Worm (Caenorhabditis elegans) whole organism, late embryonic: ENCODE results near the gene clec-20.

Source experiments
- C08G9.2 ChIP-seq: sonication (generic microtip); optimal IDR thresholded peaks from 2 replicates; lab custom pipeline; 2016; ENCODE audit warnings: mild to moderate bottlenecking, missing genetic modification characterization, moderate library complexity, missing compliant biosample characterization
- K09A11.1 ChIP-seq: sonication (generic microtip); optimal IDR thresholded peaks from 2 replicates; lab custom pipeline; 2017; ENCODE audit warnings: antibody characterized with exemption, mild to moderate bottlenecking, missing genetic modification characterization, missing compliant biosample characterization; ENCODE audit not compliant: insufficient read depth
- T23F11.4 ChIP-seq: fragments of 200-800 bp; sonication (Bioruptor generic); optimal IDR thresholded peaks from 2 replicates; lab custom pipeline; 2018; ENCODE audit warnings: mild to moderate bottlenecking, missing genetic modification characterization, missing compliant biosample characterization
- Y22D7AL.16 ChIP-seq: sonication (generic microtip); optimal IDR thresholded peaks from 2 replicates; lab custom pipeline; 2016; ENCODE audit warnings: missing genetic modification characterization, missing compliant biosample characterization
- ahr-1 ChIP-seq: sonication (generic microtip); optimal IDR thresholded peaks from 2 replicates; lab custom pipeline; 2016; ENCODE audit warnings: missing genetic modification characterization, missing compliant biosample characterization
- ceh-18 ChIP-seq: sonication (generic microtip); optimal IDR thresholded peaks from 2 replicates; lab custom pipeline; 2016; ENCODE audit warnings: missing genetic modification characterization, missing compliant biosample characterization
- ceh-19 ChIP-seq: fragments of 200-800 bp; sonication (Bioruptor generic); optimal IDR thresholded peaks from 2 replicates; lab custom pipeline; 2018; ENCODE audit warnings: mild to moderate bottlenecking, missing genetic modification characterization, missing compliant biosample characterization
- ceh-2 ChIP-seq: sonication (generic microtip); optimal IDR thresholded peaks from 2 replicates; lab custom pipeline; 2016; ENCODE audit warnings: missing genotype, missing genetic modification characterization, missing compliant biosample characterization
- ceh-24 ChIP-seq: sonication (generic microtip); optimal IDR thresholded peaks from 2 replicates; lab custom pipeline; 2016; ENCODE audit warnings: mild to moderate bottlenecking, missing genetic modification characterization, missing compliant biosample characterization
- ceh-30 ChIP-seq: fragments of 150-350 bp; optimal IDR thresholded peaks from 2 replicates; lab custom pipeline; 2014; ENCODE audit warnings: missing biosample characterization, missing genetic modification characterization
- ceh-45 ChIP-seq: fragments of 200-800 bp; sonication (Bioruptor generic); IDR thresholded peaks from 2 replicates; pipeline ENCODE4 v1.3.6; 2022; ENCODE audit warnings: missing genetic modification reagents, missing genetic modification characterization, missing compliant biosample characterization
- ceh-48 ChIP-seq: sonication (generic microtip); optimal IDR thresholded peaks from 2 replicates; lab custom pipeline; 2016; ENCODE audit warnings: missing genetic modification characterization, inconsistent platforms, missing compliant biosample characterization
- ceh-6 ChIP-seq: fragments of 200-800 bp; sonication (Bioruptor generic); optimal IDR thresholded peaks from 2 replicates; lab custom pipeline; 2018; ENCODE audit warnings: mild to moderate bottlenecking, missing genetic modification characterization, missing compliant biosample characterization
- dmd-4 ChIP-seq: sonication (generic microtip); optimal IDR thresholded peaks from 2 replicates; lab custom pipeline; 2016; ENCODE audit warnings: borderline replicate concordance, missing genetic modification characterization, missing compliant biosample characterization
- dve-1 ChIP-seq: sonication (generic microtip); optimal IDR thresholded peaks from 2 replicates; lab custom pipeline; 2017; ENCODE audit warnings: antibody characterized with exemption, mild to moderate bottlenecking, missing genetic modification characterization, missing compliant biosample characterization
- elt-4 ChIP-seq: sonication (generic microtip); optimal IDR thresholded peaks from 2 replicates; lab custom pipeline; 2016; ENCODE audit warnings: missing genetic modification characterization, missing compliant biosample characterization
- ets-4 ChIP-seq: sonication (generic microtip); optimal IDR thresholded peaks from 2 replicates; lab custom pipeline; 2016; ENCODE audit warnings: missing genetic modification characterization, missing compliant biosample characterization
- fkh-6 ChIP-seq: sonication (generic microtip); optimal IDR thresholded peaks from 2 replicates; lab custom pipeline; 2016; ENCODE audit warnings: missing genetic modification characterization, missing compliant biosample characterization
- gmeb-2 ChIP-seq: sonication (generic microtip); optimal IDR thresholded peaks from 2 replicates; lab custom pipeline; 2016; ENCODE audit warnings: missing genetic modification characterization, inconsistent platforms, missing compliant biosample characterization
- hlh-13 ChIP-seq: fragments of 200-800 bp; sonication (Bioruptor generic); optimal IDR thresholded peaks from 2 replicates; lab custom pipeline; 2018; ENCODE audit warnings: mild to moderate bottlenecking, missing genetic modification characterization, missing compliant biosample characterization
- hlh-15 ChIP-seq: sonication (generic microtip); optimal IDR thresholded peaks from 2 replicates; lab custom pipeline; 2016; ENCODE audit warnings: missing genetic modification characterization, missing compliant biosample characterization
- hlh-6 ChIP-seq: sonication (generic microtip); optimal IDR thresholded peaks from 2 replicates; lab custom pipeline; 2016; ENCODE audit warnings: missing genotype, missing genetic modification characterization, missing compliant biosample characterization
- lim-6 ChIP-seq: sonication (generic microtip); optimal IDR thresholded peaks from 2 replicates; lab custom pipeline; 2016; ENCODE audit warnings: missing genetic modification characterization, missing compliant biosample characterization
- nfya-1 ChIP-seq: sonication (generic microtip); optimal IDR thresholded peaks from 2 replicates; lab custom pipeline; 2017; ENCODE audit warnings: missing genetic modification characterization, mild to moderate bottlenecking, missing compliant biosample characterization, antibody characterized with exemption, moderate library complexity
- nhr-11 ChIP-seq: fragments of 150-350 bp; optimal IDR thresholded peaks from 2 replicates; lab custom pipeline; 2014; ENCODE audit warnings: missing biosample characterization, missing genetic modification characterization
- nhr-232 ChIP-seq: sonication (generic microtip); optimal IDR thresholded peaks from 2 replicates; lab custom pipeline; 2016; ENCODE audit warnings: missing genetic modification characterization, missing compliant biosample characterization
- npax-4 ChIP-seq: sonication (generic microtip); optimal IDR thresholded peaks from 2 replicates; lab custom pipeline; 2016; ENCODE audit warnings: missing genetic modification characterization, missing compliant biosample characterization
- pag-3 ChIP-seq: sonication (generic microtip); optimal IDR thresholded peaks from 2 replicates; lab custom pipeline; 2016; ENCODE audit warnings: missing compliant biosample characterization, missing genetic modification characterization, borderline replicate concordance
- pat-9 ChIP-seq: fragments of 200-800 bp; sonication (Bioruptor generic); optimal IDR thresholded peaks from 2 replicates; lab custom pipeline; 2018; ENCODE audit warnings: mild to moderate bottlenecking, missing genetic modification characterization, moderate library complexity, missing compliant biosample characterization
- pha-4 ChIP-seq: fragments of 150-350 bp; optimal IDR thresholded peaks from 2 replicates; lab custom pipeline; 2018; ENCODE audit warnings: missing biosample characterization, missing genetic modification reagents, missing genetic modification characterization
- pqm-1 ChIP-seq: sonication (generic microtip); optimal IDR thresholded peaks from 2 replicates; lab custom pipeline; 2016; ENCODE audit warnings: missing genetic modification characterization, missing compliant biosample characterization
- sox-4 ChIP-seq: sonication (generic microtip); optimal IDR thresholded peaks from 2 replicates; lab custom pipeline; 2017; ENCODE audit warnings: mild to moderate bottlenecking, missing genetic modification characterization, inconsistent platforms, missing compliant biosample characterization
- syd-9 ChIP-seq: sonication (generic microtip); optimal IDR thresholded peaks from 2 replicates; lab custom pipeline; 2016; ENCODE audit warnings: mild to moderate bottlenecking, missing genetic modification characterization, moderate library complexity, missing compliant biosample characterization
- unc-3 ChIP-seq, 2 experiments: fragments of 200-800 bp in 1 of 2; sonication (Bioruptor generic) in 1 of 2; sonication (generic microtip) in 1 of 2; conservative IDR thresholded peaks in 1 of 2; optimal IDR thresholded peaks in 1 of 2; 2 replicates each; pipeline versions ENCODE4 v1.3.6 to Lab custom; 2016 to 2022; ENCODE audit warnings: missing compliant biosample characterization in 2 of 2, missing genetic modification characterization in 2 of 2, missing genetic modification reagents in 1 of 2
- unc-42 ChIP-seq: sonication (generic microtip); optimal IDR thresholded peaks from 2 replicates; lab custom pipeline; 2016; ENCODE audit warnings: missing genotype, missing genetic modification characterization, missing compliant biosample characterization
- unc-55 ChIP-seq: sonication (generic microtip); optimal IDR thresholded peaks from 2 replicates; lab custom pipeline; 2017; ENCODE audit warnings: missing biosample characterization, missing genetic modification reagents, missing genetic modification characterization
- unc-86 ChIP-seq: sonication (generic microtip); optimal IDR thresholded peaks from 2 replicates; lab custom pipeline; 2016; ENCODE audit warnings: missing genetic modification characterization, missing compliant biosample characterization
- ztf-16 ChIP-seq: sonication (generic microtip); optimal IDR thresholded peaks from 2 replicates; lab custom pipeline; 2017; ENCODE audit warnings: missing genetic modification characterization, missing compliant biosample characterization

The clec-20 gene

ce11 chrII:1576772-1577171 lies 18.3 kb downstream of the clec-20 start:
- TF ChIP-seq ceh-6 (GFP tag; lab: Kevin White, UChicago) = no peak
- no peak for TF ChIP-seq hlh-15 (tag; lab: Kevin White, UChicago)
- TF ChIP-seq pha-4 (tag; lab: Kevin White, UChicago) = no peak
- no peak for TF ChIP-seq nhr-232 (tag; lab: Kevin White, UChicago)
- no peak for TF ChIP-seq unc-55 (GFP tag; lab: Kevin White, UChicago)
- no peak for TF ChIP-seq Y22D7AL.16 (tag; lab: Kevin White, UChicago)
- no peak for TF ChIP-seq dve-1
- no peak for TF ChIP-seq T23F11.4 (GFP tag; lab: Kevin White, UChicago)
- TF ChIP-seq ceh-2 (tag; lab: Kevin White, UChicago) = no peak
- no peak for TF ChIP-seq unc-86 (tag; lab: Kevin White, UChicago)
- TF ChIP-seq ceh-24 = no peak
- no peak for TF ChIP-seq hlh-13
- no peak for TF ChIP-seq hlh-6
- TF ChIP-seq ztf-16 (tag; lab: Kevin White, UChicago) = no peak
- no peak for TF ChIP-seq lim-6
- TF ChIP-seq ceh-48 (tag; lab: Kevin White, UChicago) = no peak
- no peak for TF ChIP-seq K09A11.1 (tag; lab: Kevin White, UChicago)

- TF ChIP-seq elt-4 (no peak), npax-4 (tag; lab: Kevin White, UChicago) (no peak), dmd-4 (tag; lab: Kevin White, UChicago) (no peak)
Measured at ce11 chrII:1576030-1576429, 19.0 kb downstream of the clec-20 start, which contains the start of gene K05F6.10. TSS of gene K05F6.10 (minus strand) at chrII:1576130.

- TF ChIP-seq ceh-18 (tag; lab: Kevin White, UChicago) (no peak), ceh-6 (GFP tag; lab: Kevin White, UChicago) (no peak), pag-3 (tag; lab: Kevin White, UChicago) (no peak), ceh-45 (GFP tag; lab: Robert Waterston, UW) (no peak), unc-3 (GFP tag; conservative IDR thresholded peaks at IDR 0.05; lab: Robert Waterston, UW) (no peak), unc-3 (tag; optimal IDR thresholded peaks at IDR 0.05; lab: Kevin White, UChicago) (no peak), ceh-19 (no peak), ahr-1 (no peak), npax-4 (tag; lab: Kevin White, UChicago) (no peak), unc-55 (GFP tag; lab: Kevin White, UChicago) (no peak)
Measured at ce11 chrII:1571032-1571431, 24.0 kb downstream of the clec-20 start, which contains the start of gene fbxb-46. TSS of gene fbxb-46 (minus strand) at chrII:1571132.

- TF ChIP-seq unc-3 (GFP tag; conservative IDR thresholded peaks at IDR 0.05; lab: Robert Waterston, UW) = no peak
- TF ChIP-seq unc-3 (tag; optimal IDR thresholded peaks at IDR 0.05; lab: Kevin White, UChicago) = no peak
Measured at ce11 chrII:1568214-1568613, 26.8 kb downstream of the clec-20 start, which contains the start of gene fbxb-49. TSS of gene fbxb-49 (plus strand) at chrII:1568514.

- TF ChIP-seq hlh-15 (tag; lab: Kevin White, UChicago) (no peak), ceh-48 (tag; lab: Kevin White, UChicago) (no peak), pat-9 (no peak), fkh-6 (tag; lab: Kevin White, UChicago) (no peak), nfya-1 (tag; lab: Kevin White, UChicago) (no peak), C08G9.2 (tag; lab: Kevin White, UChicago) (no peak), nhr-232 (tag; lab: Kevin White, UChicago) (no peak), ets-4 (tag; lab: Kevin White, UChicago) (no peak), pqm-1 (no peak), sox-4 (tag; lab: Kevin White, UChicago) (no peak), unc-42 (tag; lab: Kevin White, UChicago) (no peak), ceh-30 (tag; lab: Kevin White, UChicago) (no peak), syd-9 (no peak), elt-4 (no peak), hlh-6 (no peak), ztf-16 (tag; lab: Kevin White, UChicago) (no peak), nhr-11 (tag; lab: Kevin White, UChicago) (no peak), ceh-19 (no peak), unc-3 (GFP tag; conservative IDR thresholded peaks at IDR 0.05; lab: Robert Waterston, UW) (no peak), unc-3 (tag; optimal IDR thresholded peaks at IDR 0.05; lab: Kevin White, UChicago) (no peak), gmeb-2 (tag; lab: Kevin White, UChicago) (no peak)
Measured at ce11 chrII:1567646-1568045, 27.4 kb downstream of the clec-20 start, which contains the start of gene K05F6.8. TSS of gene K05F6.8 (minus strand) at chrII:1567746.
